Fruit fly (Drosophila melanogaster): Measurements from ENCODE around the gene Apl.

DNA sequence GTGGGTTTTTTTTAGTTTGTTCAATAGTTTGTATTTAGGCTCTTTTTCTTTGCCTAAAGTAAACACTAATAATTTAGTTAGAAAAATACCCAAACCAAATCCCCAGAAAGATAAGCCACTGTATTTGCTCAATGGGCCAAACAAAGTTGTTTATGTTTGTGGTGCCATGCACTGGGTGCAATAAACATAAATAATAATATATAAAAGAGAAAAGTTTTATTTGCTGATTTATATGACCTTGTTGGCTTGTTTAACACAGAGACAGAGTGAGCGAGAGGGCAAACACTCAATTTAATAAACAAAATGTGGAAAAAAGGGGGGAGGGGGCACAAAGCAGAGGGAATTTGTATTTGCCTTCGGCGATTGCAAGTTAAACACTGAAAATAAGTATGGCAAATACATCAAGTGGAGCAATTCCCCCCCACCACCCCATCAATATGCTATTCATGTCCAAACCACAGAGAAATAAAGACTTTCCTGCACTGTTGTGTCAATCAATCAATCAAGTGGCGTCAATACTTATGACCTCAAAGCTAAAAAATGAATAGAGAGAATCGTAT is 45.6 kb downstream of the Apl start:
- TF ChIP-seq CG8478 (optimal IDR thresholded peaks at IDR 0.05) (no peak), CG9932 (GFP tag; IDR thresholded peaks at IDR 0.05) (no peak), zen2 (GFP tag; IDR thresholded peaks at IDR 0.05; ENCODE audit: partially characterized antibody) (no peak)

Measured in whole organism, embryonic.